Worm (Caenorhabditis elegans): ENCODE measurements around the gene cpz-2.

DNA sequence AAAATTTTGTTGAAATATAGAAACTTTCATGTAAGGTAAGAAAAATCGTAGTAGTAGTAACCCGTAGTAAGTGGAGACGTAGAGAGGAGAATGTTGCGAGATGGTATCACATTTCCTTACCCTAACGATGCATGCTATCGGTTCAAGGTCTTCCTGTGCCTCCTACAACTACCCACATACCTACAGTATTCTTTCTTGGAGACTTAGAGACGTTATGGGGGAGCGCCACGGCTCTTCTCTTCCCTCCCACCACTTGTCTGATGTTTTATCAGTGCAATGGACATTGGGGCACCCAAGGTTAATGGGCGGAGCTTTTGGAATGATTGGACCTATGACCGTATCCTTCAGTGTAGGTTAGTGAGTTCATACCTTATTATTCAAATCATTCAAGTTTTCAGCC is 9.9 kb downstream of the cpz-2 start:
- no peak for TF ChIP-seq W03F9.2 (tag; optimal IDR thresholded peaks at IDR 0.05)
- no peak for TF ChIP-seq him-1 (tag; optimal IDR thresholded peaks at IDR 0.05)

Data from whole organism, L4/young adult.